Worm (Caenorhabditis elegans): Measurements from ENCODE around the gene clec-261.
"Not testable (repeated sequence)": the region's sequence is repeated elsewhere in the genome, so short reads cannot be mapped to it uniquely, and the experiment has no call there.

- TF ChIP-seq ets-5 (GFP tag; IDR thresholded peaks at IDR 0.05); ztf-11 (tag; optimal IDR thresholded peaks at IDR 0.05); skn-1 (tag; optimal IDR thresholded peaks at IDR 0.05); ceh-88 (GFP tag; IDR thresholded peaks at IDR 0.05); nhr-20 (tag; optimal IDR thresholded peaks at IDR 0.05): not testable (repeated sequence)
Observed at ce11 chrV:20303288-20303687, 9.0 kb upstream of the clec-261 start, which contains the start of gene ZC15.3.

Measured in whole organism, L1 larva.